Worm (Caenorhabditis elegans) whole organism, mixed stage, embryonic: ENCODE measurements around the gene F14D7.3.
"Not testable (repeated sequence)": the region's sequence is repeated elsewhere in the genome, so short reads cannot be mapped to it uniquely, and the experiment has no call there.

Experiments used
- M03D4.4 ChIP-seq: sonication (generic microtip); optimal IDR thresholded peaks from 2 replicates; lab custom pipeline; 2017; ENCODE audit warnings: mild to moderate bottlenecking, missing genetic modification characterization, missing compliant biosample characterization
- bed-3 ChIP-seq: fragments of 200-800 bp; sonication (Bioruptor generic); optimal IDR thresholded peaks from 3 replicates; lab custom pipeline; 2018; ENCODE audit warnings: mild to moderate bottlenecking, missing genetic modification characterization, moderate library complexity, missing compliant biosample characterization
- blmp-1 ChIP-seq: fragments of 150-350 bp; optimal IDR thresholded peaks from 2 replicates; lab custom pipeline; 2014; ENCODE audit warnings: missing biosample characterization, missing genetic modification characterization
- ceh-39 ChIP-seq: fragments of 150-350 bp; optimal IDR thresholded peaks from 2 replicates; lab custom pipeline; 2014; ENCODE audit warnings: missing biosample characterization, missing genetic modification characterization
- ceh-43 ChIP-seq: fragments of 200-800 bp; sonication (Bioruptor generic); optimal IDR thresholded peaks from 2 replicates; lab custom pipeline; 2018; ENCODE audit warnings: mild to moderate bottlenecking, missing genetic modification characterization, moderate library complexity, missing compliant biosample characterization
- ceh-83 ChIP-seq: fragments of 200-800 bp; sonication (Bioruptor generic); optimal IDR thresholded peaks from 2 replicates; lab custom pipeline; 2018; ENCODE audit warnings: mild to moderate bottlenecking, missing genetic modification characterization, missing compliant biosample characterization
- ces-1 ChIP-seq: fragments of 150-350 bp; optimal IDR thresholded peaks from 2 replicates; lab custom pipeline; 2014; ENCODE audit warnings: missing biosample characterization, missing genetic modification reagents, missing genetic modification characterization
- cnd-1 ChIP-seq: fragments of 200-800 bp; sonication (Bioruptor generic); optimal IDR thresholded peaks from 2 replicates; lab custom pipeline; 2018; ENCODE audit warnings: mild to moderate bottlenecking, missing genetic modification characterization, missing compliant biosample characterization
- drap-1 ChIP-seq: fragments of 200-800 bp; sonication (Bioruptor generic); optimal IDR thresholded peaks from 3 replicates; lab custom pipeline; 2018; ENCODE audit warnings: mild to moderate bottlenecking, missing genetic modification characterization, missing compliant biosample characterization
- flh-1 ChIP-seq: fragments of 200-800 bp; sonication (Bioruptor generic); optimal IDR thresholded peaks from 2 replicates; lab custom pipeline; 2018; ENCODE audit warnings: mild to moderate bottlenecking, missing genetic modification characterization, moderate library complexity, missing compliant biosample characterization
- ham-2 ChIP-seq: fragments of 200-800 bp; sonication (Bioruptor generic); optimal IDR thresholded peaks from 2 replicates; lab custom pipeline; 2018; ENCODE audit warnings: mild to moderate bottlenecking, missing genetic modification characterization, missing compliant biosample characterization
- hlh-1 ChIP-seq: fragments of 150-350 bp; optimal IDR thresholded peaks from 2 replicates; lab custom pipeline; 2014; ENCODE audit warnings: missing biosample characterization, missing genetic modification reagents, missing genetic modification characterization
- lin-13 ChIP-seq: fragments of 150-350 bp; optimal IDR thresholded peaks from 2 replicates; lab custom pipeline; 2014; ENCODE audit warnings: missing biosample characterization, missing genetic modification characterization
- lsy-2 ChIP-seq: fragments of 150-350 bp; optimal IDR thresholded peaks from 2 replicates; lab custom pipeline; 2014; ENCODE audit warnings: missing biosample characterization, missing genetic modification characterization
- mab-5 ChIP-seq: fragments of 150-350 bp; optimal IDR thresholded peaks from 2 replicates; lab custom pipeline; 2014; ENCODE audit warnings: missing biosample characterization, missing genetic modification characterization
- mep-1 ChIP-seq: fragments of 150-350 bp; optimal IDR thresholded peaks from 2 replicates; lab custom pipeline; 2017; ENCODE audit warnings: missing biosample characterization, missing genetic modification reagents, missing genetic modification characterization, inconsistent platforms
- mls-2 ChIP-seq: sonication (generic microtip); optimal IDR thresholded peaks from 2 replicates; lab custom pipeline; 2016; ENCODE audit warnings: mild to moderate bottlenecking, missing genetic modification characterization, moderate library complexity, missing compliant biosample characterization
- nhr-12 ChIP-seq: fragments of 150-350 bp; optimal IDR thresholded peaks from 2 replicates; lab custom pipeline; 2014; ENCODE audit warnings: missing biosample characterization, missing genetic modification characterization
- nhr-2 ChIP-seq: fragments of 150-350 bp; optimal IDR thresholded peaks from 2 replicates; lab custom pipeline; 2014; ENCODE audit warnings: missing biosample characterization, missing genetic modification characterization
- nhr-28 ChIP-seq: fragments of 150-350 bp; optimal IDR thresholded peaks from 2 replicates; lab custom pipeline; 2014; ENCODE audit warnings: missing biosample characterization, missing genetic modification characterization
- nhr-76 ChIP-seq: sonication (generic microtip); optimal IDR thresholded peaks from 2 replicates; lab custom pipeline; 2017; ENCODE audit warnings: missing biosample characterization, missing genetic modification characterization
- pha-4 ChIP-seq: fragments of 150-350 bp; optimal IDR thresholded peaks from 2 replicates; lab custom pipeline; 2018; ENCODE audit warnings: missing biosample characterization, missing genetic modification reagents, missing genetic modification characterization
- sem-2 ChIP-seq: fragments of 200-800 bp; sonication (Bioruptor generic); optimal IDR thresholded peaks from 2 replicates; lab custom pipeline; 2018; ENCODE audit warnings: mild to moderate bottlenecking, missing genetic modification characterization, missing compliant biosample characterization
- sptf-1 ChIP-seq: sonication (generic microtip); optimal IDR thresholded peaks from 2 replicates; lab custom pipeline; 2017; ENCODE audit warnings: mild to moderate bottlenecking, missing genetic modification characterization, moderate library complexity, missing compliant biosample characterization
- tbx-8 ChIP-seq: fragments of 200-800 bp; sonication (Bioruptor generic); optimal IDR thresholded peaks from 2 replicates; lab custom pipeline; 2018; ENCODE audit warnings: mild to moderate bottlenecking, missing genetic modification characterization, moderate library complexity, missing compliant biosample characterization
- unc-120 ChIP-seq: sonication (generic microtip); optimal IDR thresholded peaks from 2 replicates; lab custom pipeline; 2017; ENCODE audit warnings: missing genetic modification characterization, missing compliant biosample characterization; ENCODE audit not compliant: poor library complexity, severe bottlenecking
- unc-39 ChIP-seq: fragments of 150-350 bp; optimal IDR thresholded peaks from 2 replicates; lab custom pipeline; 2014; ENCODE audit warnings: missing biosample characterization, missing genetic modification characterization
- unc-62 ChIP-seq: fragments of 150-350 bp; optimal IDR thresholded peaks from 2 replicates; lab custom pipeline; 2014; ENCODE audit warnings: missing biosample characterization, missing genetic modification reagents, missing genetic modification characterization
- zip-8 ChIP-seq: fragments of 150-350 bp; optimal IDR thresholded peaks from 2 replicates; lab custom pipeline; 2014; ENCODE audit warnings: missing biosample characterization, missing genetic modification characterization
- ztf-11 ChIP-seq: fragments of 150-350 bp; optimal IDR thresholded peaks from 2 replicates; lab custom pipeline; 2014; ENCODE audit warnings: missing biosample characterization, missing genetic modification characterization

Gene F14D7.3

DNA sequence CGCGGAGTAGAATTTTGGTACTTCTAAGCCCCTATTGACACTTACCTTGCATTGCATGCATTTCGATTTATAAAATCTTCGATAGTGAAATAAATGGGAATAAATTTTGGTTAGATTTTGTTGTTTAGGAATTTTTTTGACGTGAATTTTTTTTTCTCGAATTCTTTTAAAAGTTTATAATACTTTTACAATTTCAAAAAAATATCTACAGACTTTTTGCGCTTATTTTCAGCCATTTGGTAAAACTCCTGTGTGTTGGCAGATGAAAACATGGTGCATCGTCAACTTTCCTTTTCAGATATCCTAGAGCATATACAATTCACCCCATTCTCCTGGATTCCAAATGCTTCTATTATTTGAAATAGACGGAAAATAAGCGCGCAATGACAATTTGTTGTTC lies 6.0 kb upstream of the F14D7.3 start, which contains the start of gene F14D7.18:
Gene F14D7.18 (minus strand): TSS at position 101 of the 400 bp plus-strand sequence.
- TF ChIP-seq lin-13 (tag; lab: Kevin White, UChicago) (no peak), mab-5 (no peak), tbx-8 (GFP tag; lab: Kevin White, UChicago) (no peak), pha-4 (tag; lab: Kevin White, UChicago) (no peak), ham-2 (GFP tag; lab: Kevin White, UChicago) (no peak), hlh-1 (tag; lab: Kevin White, UChicago) (no peak), drap-1 (no peak), mls-2 (tag; lab: Kevin White, UChicago) (no peak), nhr-2 (no peak), unc-39 (tag; lab: Kevin White, UChicago) (no peak), ceh-43 (GFP tag; lab: Kevin White, UChicago) (no peak), lsy-2 (tag; lab: Kevin White, UChicago) (no peak), unc-62 (GFP tag; lab: Kevin White, UChicago) (no peak), ceh-39 (tag; lab: Kevin White, UChicago) (no peak), nhr-12 (no peak), sem-2 (GFP tag; lab: Kevin White, UChicago) (no peak)

- TF ChIP-seq ceh-83 = no peak
- no peak for TF ChIP-seq mep-1 (tag; lab: Kevin White, UChicago)
Measured at ce11 chrV:14293667-14294194, 2.9 kb upstream of the F14D7.3 start, which contains the start of gene F14D7.2. F14D7.2 (minus strand) TSS chrV:14293717.

DNA sequence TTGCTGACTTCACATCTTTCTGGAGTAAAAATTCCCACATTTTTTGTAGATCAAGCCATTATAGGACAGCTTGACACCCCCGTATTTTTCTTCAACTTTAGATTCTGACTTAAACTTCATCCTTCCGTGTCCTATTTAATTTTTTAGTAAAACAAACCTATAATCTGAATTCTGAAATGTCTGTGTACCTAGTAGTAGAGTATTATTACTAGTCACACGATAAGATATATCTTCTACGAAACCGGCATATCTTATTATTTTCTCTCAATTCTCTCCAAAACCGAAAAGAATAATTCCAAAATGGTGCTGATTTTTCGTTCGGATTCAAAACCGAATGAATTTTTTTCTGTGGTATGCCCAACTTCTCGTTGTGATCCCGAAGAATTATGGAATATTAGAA lies 2.2 kb upstream of the F14D7.3 start, which contains the start of gene F14D7.9:
Gene F14D7.9 (plus strand): TSS at position 301 of the 400 bp plus-strand sequence.
- TF ChIP-seq ham-2 (GFP tag; lab: Kevin White, UChicago) = no peak

ce11 chrV:14299569-14300064 lies 3.0 kb downstream of the F14D7.3 start, which contains the start of the genes spig-3 and F14D7.12:
spig-3 (minus strand) TSS chrV:14299669.
F14D7.12 (plus strand) TSS chrV:14300014.
- no peak for TF ChIP-seq unc-120 (tag; lab: Kevin White, UChicago)
- TF ChIP-seq blmp-1 (tag; lab: Kevin White, UChicago) = no peak
- no peak for TF ChIP-seq lsy-2 (tag; lab: Kevin White, UChicago)
- TF ChIP-seq M03D4.4 = no peak
- TF ChIP-seq mls-2 (tag; lab: Kevin White, UChicago) = no peak
- TF ChIP-seq ceh-43 (GFP tag; lab: Kevin White, UChicago) = no peak

ce11 chrV:14301076-14301475 lies 4.5 kb downstream of the F14D7.3 start, which contains the start of gene F14D7.6:
F14D7.6 (plus strand) TSS chrV:14301413.
- TF ChIP-seq nhr-12 = no peak
- TF ChIP-seq ceh-83 = no peak
- TF ChIP-seq mab-5 = no peak
- TF ChIP-seq ceh-39 (tag; lab: Kevin White, UChicago) = no peak
- no peak for TF ChIP-seq lin-13 (tag; lab: Kevin White, UChicago)
- no peak for TF ChIP-seq ztf-11 (tag; lab: Kevin White, UChicago)
- no peak for TF ChIP-seq nhr-2
- no peak for TF ChIP-seq zip-8 (tag; lab: Kevin White, UChicago)
- TF ChIP-seq sptf-1 (tag; lab: Kevin White, UChicago) = no peak
- TF ChIP-seq bed-3 (GFP tag; lab: Kevin White, UChicago) = no peak
- TF ChIP-seq sem-2 (GFP tag; lab: Kevin White, UChicago) = no peak
- TF ChIP-seq flh-1 (GFP tag; lab: Kevin White, UChicago) = no peak
- TF ChIP-seq nhr-76 (tag; lab: Kevin White, UChicago) = no peak
- TF ChIP-seq pha-4 (tag; lab: Kevin White, UChicago) = no peak
- no peak for TF ChIP-seq nhr-28 (tag; lab: Kevin White, UChicago)
- no peak for TF ChIP-seq M03D4.4
- no peak for TF ChIP-seq unc-62 (GFP tag; lab: Kevin White, UChicago)
- TF ChIP-seq ces-1 = no peak
- TF ChIP-seq hlh-1 (tag; lab: Kevin White, UChicago) = no peak
- TF ChIP-seq ham-2 (GFP tag; lab: Kevin White, UChicago) = no peak

DNA sequence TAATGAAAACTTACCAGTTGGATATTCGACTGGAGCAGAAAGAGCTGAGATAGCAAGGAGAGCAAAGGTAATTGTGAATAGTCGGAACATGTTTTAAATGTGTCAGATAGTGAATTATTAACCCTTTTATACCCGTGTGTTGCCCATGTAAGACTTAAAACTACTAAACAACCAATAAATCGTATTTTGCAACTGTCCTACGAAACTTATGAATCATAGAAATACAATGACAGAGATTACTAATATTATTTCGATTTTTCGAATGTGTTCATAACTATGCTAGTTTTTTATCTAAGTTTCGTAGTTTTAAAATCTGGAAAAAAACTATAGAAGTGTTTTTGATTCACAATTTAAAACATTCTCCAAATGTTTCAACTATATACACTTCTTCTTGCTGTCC lies 10.2 kb downstream of the F14D7.3 start, which contains the start of gene spig-4:
Gene spig-4 (minus strand): TSS at position 101 of the 400 bp plus-strand sequence.
- not testable (repeated sequence) for TF ChIP-seq nhr-2; cnd-1 (tag; lab: Kevin White, UChicago); hlh-1 (tag; lab: Kevin White, UChicago)
- TF ChIP-seq, all 35 proteins: peak for 0; not testable (repeated sequence) for 35
